Worm (Caenorhabditis elegans): ENCODE results near the gene C04B4.6.

DNA sequence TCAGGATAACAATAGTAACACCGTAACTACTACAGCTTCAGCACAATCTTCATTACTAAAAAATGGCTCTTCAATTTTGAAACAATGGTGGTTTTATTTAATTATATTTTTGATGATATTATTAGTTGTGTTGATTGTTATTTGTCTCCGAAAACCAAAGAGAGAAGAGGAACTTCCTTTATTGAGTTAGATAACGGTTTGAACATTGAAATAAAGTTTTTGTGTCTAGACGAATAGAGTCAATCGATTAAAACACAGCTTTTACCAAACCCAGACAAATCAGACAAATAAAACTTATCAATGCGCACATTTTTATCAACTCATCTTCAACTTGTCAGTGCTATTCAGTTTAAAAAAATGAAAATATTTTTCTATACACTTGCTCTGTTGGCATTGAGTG is 45.8 kb downstream of the C04B4.6 start, which contains the start of gene cest-7:
- TF ChIP-seq nhr-12 (tag; optimal IDR thresholded peaks at IDR 0.05) (no peak), nhr-237 (tag; optimal IDR thresholded peaks at IDR 0.05) (no peak), dmd-4 (tag; optimal IDR thresholded peaks at IDR 0.05) (no peak), mab-5 (tag; optimal IDR thresholded peaks at IDR 0.05) (no peak), blmp-1 (tag; optimal IDR thresholded peaks at IDR 0.05; ENCODE audit: insufficient read depth) (no peak), nhr-10 (tag; optimal IDR thresholded peaks at IDR 0.05) (no peak), mdl-1 (tag; optimal IDR thresholded peaks at IDR 0.05) (no peak)

Data from whole organism, L2 larva.